Fruit fly (Drosophila melanogaster): Measurements from ENCODE around the gene CG14294.

The CG14294 gene

DNA sequence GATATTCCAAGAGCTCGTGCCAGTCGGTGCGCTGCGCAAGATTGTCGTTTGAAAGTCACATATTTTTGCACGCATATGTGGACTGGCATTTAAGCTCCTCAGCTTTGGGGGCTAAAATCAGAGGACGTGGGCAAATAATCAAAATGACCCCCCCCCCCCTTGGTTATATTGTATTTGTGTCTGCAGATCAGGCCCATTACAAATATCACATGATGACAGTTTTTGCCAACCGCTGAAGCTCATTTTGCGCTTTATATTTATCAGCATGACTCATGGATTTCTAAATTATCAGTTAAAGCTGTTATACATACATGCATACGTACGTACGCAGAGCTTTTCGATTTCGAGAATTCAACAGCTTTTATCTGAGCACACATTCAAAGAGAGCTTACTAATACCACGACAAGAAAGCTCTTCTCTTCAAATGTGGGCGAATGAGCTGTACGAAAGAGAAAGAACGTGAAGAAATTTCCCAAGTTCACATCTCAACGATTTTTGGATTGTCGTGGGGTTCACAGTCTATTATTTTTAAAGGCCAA, 14.7 kb upstream of the CG14294 start (continued):
- no peak for TF ChIP-seq unpg (GFP tag; optimal IDR thresholded peaks at IDR 0.05)
- TF ChIP-seq CG13624 (GFP tag; optimal IDR thresholded peaks at IDR 0.05), result peak; percentile 25
- no peak for TF ChIP-seq Optix (GFP tag; IDR thresholded peaks at IDR 0.05)
- no peak for TF ChIP-seq Spps (tag; optimal IDR thresholded peaks at IDR 0.05)
- no peak for TF ChIP-seq CG6654 (GFP tag; optimal IDR thresholded peaks at IDR 0.05)
- TF ChIP-seq CG4707 (GFP tag; optimal IDR thresholded peaks at IDR 0.05), result no peak
- no peak for TF ChIP-seq CG16863 (GFP tag; optimal IDR thresholded peaks at IDR 0.05)
- TF ChIP-seq ssp (GFP tag; IDR thresholded peaks at IDR 0.05), result no peak
- TF ChIP-seq CG10274 (GFP tag; optimal IDR thresholded peaks at IDR 0.05), result no peak
- peak; percentile 93 for TF ChIP-seq CG34376 (GFP tag; optimal IDR thresholded peaks at IDR 0.05)
- TF ChIP-seq Oli (tag; optimal IDR thresholded peaks at IDR 0.05), result no peak
- TF ChIP-seq Hr3 (GFP tag; optimal IDR thresholded peaks at IDR 0.05), result no peak
- TF ChIP-seq CG1832 (GFP tag; optimal IDR thresholded peaks at IDR 0.05), result no peak
- peak; percentile 9 for TF ChIP-seq nau (GFP tag; optimal IDR thresholded peaks at IDR 0.05)
- TF ChIP-seq CG13424 (tag; optimal IDR thresholded peaks at IDR 0.05), result no peak
- TF ChIP-seq CG10147 (GFP tag; optimal IDR thresholded peaks at IDR 0.05), result no peak
- peak; percentile 16 for TF ChIP-seq CG15514 (GFP tag; optimal IDR thresholded peaks at IDR 0.05)
- TF ChIP-seq rib (GFP tag; IDR thresholded peaks at IDR 0.05), result peak; percentile 88
- no peak for TF ChIP-seq CG9609 (GFP tag; optimal IDR thresholded peaks at IDR 0.05)
- peak; percentile 14; the same call in 1 of the 3 replicates for TF ChIP-seq so (GFP tag; IDR thresholded peaks at IDR 0.05)
- TF ChIP-seq CG17568 (GFP tag; optimal IDR thresholded peaks at IDR 0.05), result peak; percentile 1
- peak; percentile 88 for TF ChIP-seq kay (GFP tag; optimal IDR thresholded peaks at IDR 0.05)
- TF ChIP-seq CG14667 (GFP tag; IDR thresholded peaks at IDR 0.05), result no peak
- no peak for TF ChIP-seq stwl (tag; optimal IDR thresholded peaks at IDR 0.05)
- TF ChIP-seq Xrp1 (GFP tag; IDR thresholded peaks at IDR 0.05), result peak; percentile 32; the same call in 1 of the 2 replicates
- no peak for TF ChIP-seq CG18764 (GFP tag; optimal IDR thresholded peaks at IDR 0.05)
- peak; percentile 17 for TF ChIP-seq Meics (GFP tag; optimal IDR thresholded peaks at IDR 0.05)
- TF ChIP-seq jing (GFP tag; optimal IDR thresholded peaks at IDR 0.05), result no peak
- no peak for TF ChIP-seq trh (GFP tag; optimal IDR thresholded peaks at IDR 0.05)
- TF ChIP-seq lilli (GFP tag; optimal IDR thresholded peaks at IDR 0.05), result peak; percentile 28
- no peak for TF ChIP-seq fru (optimal IDR thresholded peaks at IDR 0.05)
- peak; percentile 57 for TF ChIP-seq CTCF (GFP tag; optimal IDR thresholded peaks at IDR 0.05)
- no peak for TF ChIP-seq NK7.1 (GFP tag; optimal IDR thresholded peaks at IDR 0.05)
- TF ChIP-seq CG18262 (tag; optimal IDR thresholded peaks at IDR 0.05), result no peak
- no peak for TF ChIP-seq croc (GFP tag; conservative IDR thresholded peaks at IDR 0.05)
- no peak for TF ChIP-seq eyg (GFP tag; optimal IDR thresholded peaks at IDR 0.05)
- peak; percentile 45 for TF ChIP-seq Hey (tag; optimal IDR thresholded peaks at IDR 0.05)
- TF ChIP-seq Bgb (GFP tag; IDR thresholded peaks at IDR 0.05; ENCODE audit: partially characterized antibody), result 0 out of 2 replicates have a peak, but pooled peaks have one; percentile 7
- no peak for TF ChIP-seq Hr51 (GFP tag; optimal IDR thresholded peaks at IDR 0.05)
- TF ChIP-seq lab (GFP tag; optimal IDR thresholded peaks at IDR 0.05), result peak; percentile 77
- no peak for TF ChIP-seq Doc2 (GFP tag; IDR thresholded peaks at IDR 0.05)
- TF ChIP-seq Antp (GFP tag; optimal IDR thresholded peaks at IDR 0.05), result no peak
- peak; percentile 25 for TF ChIP-seq CG13296 (GFP tag; optimal IDR thresholded peaks at IDR 0.05)
- TF ChIP-seq ERR (GFP tag; optimal IDR thresholded peaks at IDR 0.05), result peak; percentile 68
- no peak for TF ChIP-seq inv (GFP tag; IDR thresholded peaks at IDR 0.05; ENCODE audit: partially characterized antibody)
- peak; percentile 42; the same call in 1 of the 2 replicates for TF ChIP-seq CG32767 (GFP tag; IDR thresholded peaks at IDR 0.05)
- peak; percentile 40; the same call in 1 of the 2 replicates for TF ChIP-seq Atf6 (GFP tag; IDR thresholded peaks at IDR 0.05)
- no peak for TF ChIP-seq CG6254 (GFP tag; optimal IDR thresholded peaks at IDR 0.05)
- no peak for TF ChIP-seq pita (GFP tag; optimal IDR thresholded peaks at IDR 0.05)
- no peak for TF ChIP-seq CG5180 (GFP tag; optimal IDR thresholded peaks at IDR 0.05)
- TF ChIP-seq bsh (GFP tag; optimal IDR thresholded peaks at IDR 0.05), result no peak

Data from whole organism, embryonic.